Worm (Caenorhabditis elegans): ENCODE measurements around the gene T03F7.5.

Gene T03F7.5

ce11 chrV:11320860-11321259 lies 22.3 kb upstream of the T03F7.5 start:
- TF ChIP-seq npax-4 (tag; optimal IDR thresholded peaks at IDR 0.05) (no peak), lin-11 (tag; optimal IDR thresholded peaks at IDR 0.05) (no peak), elt-4 (tag; optimal IDR thresholded peaks at IDR 0.05) (no peak), ceh-22 (tag; optimal IDR thresholded peaks at IDR 0.05) (no peak), C38D4.7 (GFP tag; optimal IDR thresholded peaks at IDR 0.05) (no peak), ref-2 (tag; optimal IDR thresholded peaks at IDR 0.05) (no peak), unc-86 (tag; optimal IDR thresholded peaks at IDR 0.05) (no peak), unc-3 (GFP tag; conservative IDR thresholded peaks at IDR 0.05) (no peak), unc-3 (tag; optimal IDR thresholded peaks at IDR 0.05) (no peak), tbx-2 (tag; optimal IDR thresholded peaks at IDR 0.05) (no peak), ztf-16 (tag; optimal IDR thresholded peaks at IDR 0.05) (no peak), che-1 (tag; optimal IDR thresholded peaks at IDR 0.05) (no peak), rnt-1 (tag; optimal IDR thresholded peaks at IDR 0.05) (no peak), odd-2 (tag; optimal IDR thresholded peaks at IDR 0.05) (no peak), madf-2 (tag; optimal IDR thresholded peaks at IDR 0.05) (no peak), pros-1 (tag; optimal IDR thresholded peaks at IDR 0.05) (no peak), ceh-31 (tag; optimal IDR thresholded peaks at IDR 0.05) (no peak), hlh-8 (tag; optimal IDR thresholded peaks at IDR 0.05) (no peak), ceh-6 (GFP tag; optimal IDR thresholded peaks at IDR 0.05) (no peak), sox-2 (GFP tag; IDR thresholded peaks at IDR 0.05) (no peak), nfya-1 (tag; optimal IDR thresholded peaks at IDR 0.05) (no peak)

ce11 chrV:11316801-11317200 lies 18.3 kb upstream of the T03F7.5 start, which contains the start of gene cutl-18:
Gene cutl-18, minus strand, starts transcription at chrV:11316901.
- TF ChIP-seq Y22D7AL.16 (tag; optimal IDR thresholded peaks at IDR 0.05) (no peak), ceh-48 (tag; optimal IDR thresholded peaks at IDR 0.05) (no peak), ceh-19 (GFP tag; optimal IDR thresholded peaks at IDR 0.05) (no peak), mec-3 (tag; optimal IDR thresholded peaks at IDR 0.05; ENCODE audit: borderline replicate concordance) (no peak), ets-4 (tag; optimal IDR thresholded peaks at IDR 0.05) (no peak), tbx-7 (tag; optimal IDR thresholded peaks at IDR 0.05) (no peak), lin-11 (tag; optimal IDR thresholded peaks at IDR 0.05) (no peak), dve-1 (tag; optimal IDR thresholded peaks at IDR 0.05) (no peak), ceh-45 (GFP tag; IDR thresholded peaks at IDR 0.05) (no peak), ztf-16 (tag; optimal IDR thresholded peaks at IDR 0.05) (no peak), nhr-232 (tag; optimal IDR thresholded peaks at IDR 0.05) (no peak), pax-1 (tag; optimal IDR thresholded peaks at IDR 0.05) (no peak)

- peak; percentile 98 for TF ChIP-seq rnt-1 (tag; optimal IDR thresholded peaks at IDR 0.05)
- peak; percentile 96 for TF ChIP-seq pha-2 (tag; optimal IDR thresholded peaks at IDR 0.05)
- peak; percentile 85 for TF ChIP-seq fkh-10 (GFP tag; optimal IDR thresholded peaks at IDR 0.05)
- no peak for TF ChIP-seq ama-1 (optimal IDR thresholded peaks at IDR 0.05)
- peak; percentile 98 for TF ChIP-seq hlh-30 (tag; optimal IDR thresholded peaks at IDR 0.05; ENCODE audit: insufficient read depth)
- TF ChIP-seq pha-4 (tag; optimal IDR thresholded peaks at IDR 0.05), result no peak
- peak; percentile 97 for TF ChIP-seq ref-2 (tag; optimal IDR thresholded peaks at IDR 0.05)
- peak; percentile 88 for TF ChIP-seq mec-3 (tag; optimal IDR thresholded peaks at IDR 0.05; ENCODE audit: borderline replicate concordance)
- TF ChIP-seq nhr-232 (tag; optimal IDR thresholded peaks at IDR 0.05), result peak; percentile 99
- TF ChIP-seq eyg-1 (tag; optimal IDR thresholded peaks at IDR 0.05), result peak; percentile 98
- TF ChIP-seq pros-1 (tag; optimal IDR thresholded peaks at IDR 0.05), result peak; percentile 90
- TF ChIP-seq fax-1 (tag; optimal IDR thresholded peaks at IDR 0.05), result peak; percentile 96
- TF ChIP-seq odd-2 (tag; optimal IDR thresholded peaks at IDR 0.05), result peak; percentile 91
- peak; percentile 99 for TF ChIP-seq tbx-2 (tag; optimal IDR thresholded peaks at IDR 0.05)
- TF ChIP-seq unc-55 (GFP tag; optimal IDR thresholded peaks at IDR 0.05), result peak; percentile 65
- peak; percentile 99 for TF ChIP-seq hlh-13 (GFP tag; optimal IDR thresholded peaks at IDR 0.05)
- TF ChIP-seq ttx-3 (tag; optimal IDR thresholded peaks at IDR 0.05), result peak; percentile 99
- peak; percentile 97 for TF ChIP-seq ceh-22 (tag; optimal IDR thresholded peaks at IDR 0.05)
- TF ChIP-seq hlh-6 (tag; optimal IDR thresholded peaks at IDR 0.05), result peak; percentile 100
- peak; percentile 99 for TF ChIP-seq sox-4 (tag; optimal IDR thresholded peaks at IDR 0.05)
- peak; percentile 98 for TF ChIP-seq hlh-15 (tag; optimal IDR thresholded peaks at IDR 0.05)
- TF ChIP-seq unc-86 (tag; optimal IDR thresholded peaks at IDR 0.05), result peak; percentile 98
- TF ChIP-seq T23F11.4 (GFP tag; optimal IDR thresholded peaks at IDR 0.05), result peak; percentile 100
- peak; percentile 94 for TF ChIP-seq ets-4 (tag; optimal IDR thresholded peaks at IDR 0.05)
- TF ChIP-seq syd-9 (tag; optimal IDR thresholded peaks at IDR 0.05), result peak; percentile 97
- TF ChIP-seq ceh-14 (tag; optimal IDR thresholded peaks at IDR 0.05), result peak; percentile 99
- TF ChIP-seq C08G9.2 (tag; optimal IDR thresholded peaks at IDR 0.05), result peak; percentile 99
Observed at ce11 chrV:11314025-11314880, 15.7 kb upstream of the T03F7.5 start.

Data from whole organism, late embryonic.